Comparison of ENCODE assay signal across 4 fruit fly cellular contexts in genomic region chr3L:1739522-1740128, dm6.
TF ChIP-seq lines count a peak whose summit lies in the region.

No protein-coding gene starts in this region.

- TF ChIP-seq CTCF in whole organism, embryonic (GFP tag; optimal IDR thresholded peaks at IDR 0.05; lab: Kevin White, UChicago) = no peak

TF ChIP-seq in whole organism, adult, 20 proteins besides CTCF, POLR2A, EP300 and RAD21:
- peak; percentile 47 for TF ChIP-seq cic (GFP tag; optimal IDR thresholded peaks at IDR 0.05; lab: Kevin White, UChicago)
- TF ChIP-seq kay (GFP tag; lab: Kevin White, UChicago; ENCODE audit: borderline replicate concordance) = no peak
- no peak for TF ChIP-seq CG33017 (tag; optimal IDR thresholded peaks at IDR 0.05; lab: Kevin White, UChicago)
- TF ChIP-seq cnc (optimal IDR thresholded peaks at IDR 0.05; lab: Kevin White, UChicago) = no peak
- no peak for TF ChIP-seq Crg-1 (GFP tag; optimal IDR thresholded peaks at IDR 0.05; lab: Kevin White, UChicago)
- TF ChIP-seq Mnt (GFP tag; optimal IDR thresholded peaks at IDR 0.05; lab: Kevin White, UChicago) = no peak
- peak; percentile 43 for TF ChIP-seq CG12768 (GFP tag; optimal IDR thresholded peaks at IDR 0.05; lab: Kevin White, UChicago)
- TF ChIP-seq bab1 (GFP tag; optimal IDR thresholded peaks at IDR 0.05; lab: Kevin White, UChicago) = no peak
- TF ChIP-seq toe (GFP tag; optimal IDR thresholded peaks at IDR 0.05; lab: Kevin White, UChicago) = no peak
- TF ChIP-seq tj (GFP tag; optimal IDR thresholded peaks at IDR 0.05; lab: Kevin White, UChicago) = peak; percentile 90
- TF ChIP-seq ovo (GFP tag; optimal IDR thresholded peaks at IDR 0.05; lab: Kevin White, UChicago) = no peak
- no peak for TF ChIP-seq CG7045 (GFP tag; optimal IDR thresholded peaks at IDR 0.05; lab: Kevin White, UChicago)

TF ChIP-seq in whole organism, embryonic, 481 proteins besides CTCF, POLR2A, EP300 and RAD21:
- TF ChIP-seq CG15011 (GFP tag; optimal IDR thresholded peaks at IDR 0.05; lab: Kevin White, UChicago) (no peak), kay (GFP tag; optimal IDR thresholded peaks at IDR 0.05; lab: Kevin White, UChicago) (no peak), Drgx (GFP tag; IDR thresholded peaks at IDR 0.05; lab: Robert Waterston, UW) (peak; percentile 12; the same call in 1 of the 2 replicates), chinmo (GFP tag; IDR thresholded peaks at IDR 0.05; lab: Robert Waterston, UW; ENCODE audit: partially characterized antibody) (0 out of 4 replicates have a peak, but pooled peaks have one; percentile 25), nom (GFP tag; optimal IDR thresholded peaks at IDR 0.05; lab: Kevin White, UChicago) (peak; percentile 5), CG2678 (tag; optimal IDR thresholded peaks at IDR 0.05; lab: Kevin White, UChicago) (no peak)

TF ChIP-seq in whole organism, prepupa, 60 proteins besides CTCF, POLR2A, EP300 and RAD21:
- TF ChIP-seq CG6163 (GFP tag; IDR thresholded peaks at IDR 0.05; lab: Robert Waterston, UW) (0 out of 3 replicates have a peak, but pooled peaks have one; percentile 14), Lpt (GFP tag; optimal IDR thresholded peaks at IDR 0.05; lab: Kevin White, UChicago) (no peak), cyc (GFP tag; optimal IDR thresholded peaks at IDR 0.05; lab: Kevin White, UChicago) (no peak), vri (GFP tag; optimal IDR thresholded peaks at IDR 0.05; lab: Kevin White, UChicago) (peak; percentile 81), eg (GFP tag; IDR thresholded peaks at IDR 0.05; lab: Robert Waterston, UW) (0 out of 3 replicates have a peak, but pooled peaks have one; percentile 16), CG6276 (GFP tag; optimal IDR thresholded peaks at IDR 0.05; lab: Kevin White, UChicago) (peak; percentile 38), svp (GFP tag; lab: Kevin White, UChicago) (peak; percentile 96), ss (GFP tag; optimal IDR thresholded peaks at IDR 0.05; lab: Kevin White, UChicago) (peak in 1 of 2 experiments; percentile 37), CG15336 (GFP tag; IDR thresholded peaks at IDR 0.05; lab: Robert Waterston, UW) (0 out of 2 replicates have a peak, but pooled peaks have one; percentile 15), Hr38 (GFP tag; optimal IDR thresholded peaks at IDR 0.05; lab: Kevin White, UChicago) (no peak)

TF ChIP-seq in whole organism, pupa, 21 proteins besides CTCF, POLR2A, EP300 and RAD21:
- TF ChIP-seq CG9948 (tag; optimal IDR thresholded peaks at IDR 0.05; lab: Kevin White, UChicago) = no peak
- no peak for TF ChIP-seq Ets98B (GFP tag; IDR thresholded peaks at IDR 0.05; lab: Robert Waterston, UW)
- TF ChIP-seq gl (tag; optimal IDR thresholded peaks at IDR 0.05; lab: Kevin White, UChicago) = peak; percentile 5
- no peak for TF ChIP-seq CG34367 (tag; optimal IDR thresholded peaks at IDR 0.05; lab: Kevin White, UChicago)
- no peak for TF ChIP-seq CG13204 (GFP tag; optimal IDR thresholded peaks at IDR 0.05; lab: Kevin White, UChicago)
- no peak for TF ChIP-seq CG8159 (tag; optimal IDR thresholded peaks at IDR 0.05; lab: Kevin White, UChicago)
- TF ChIP-seq EcR (GFP tag; optimal IDR thresholded peaks at IDR 0.05; lab: Kevin White, UChicago) = peak; percentile 78
- TF ChIP-seq D1 (tag; optimal IDR thresholded peaks at IDR 0.05; lab: Kevin White, UChicago) = no peak
